Worm (Caenorhabditis elegans) whole organism, young adult: ENCODE results near the gene hrg-6.

Experiments used
- B0019.2 ChIP-seq: fragments of 200-800 bp; sonication (Bioruptor generic); conservative IDR thresholded peaks from 2 replicates; pipeline ENCODE4 v1.3.6; 2022; ENCODE audit warnings: missing genetic modification reagents, missing genetic modification characterization, missing compliant biosample characterization
- F10E7.11 ChIP-seq: sonication (generic microtip); optimal IDR thresholded peaks from 2 replicates; lab custom pipeline; 2017; ENCODE audit warnings: mild to moderate bottlenecking, missing genetic modification characterization, moderate library complexity, missing compliant biosample characterization
- F23B12.7 ChIP-seq: sonication (generic microtip); optimal IDR thresholded peaks from 2 replicates; lab custom pipeline; 2017; ENCODE audit warnings: missing genetic modification characterization, mild to moderate bottlenecking, missing compliant biosample characterization, antibody characterized with exemption, moderate library complexity; ENCODE audit not compliant: insufficient read depth
- F49E8.2 ChIP-seq: sonication (generic microtip); optimal IDR thresholded peaks from 3 replicates; lab custom pipeline; 2017; ENCODE audit warnings: missing genetic modification characterization, mild to moderate bottlenecking, missing compliant biosample characterization, antibody characterized with exemption, moderate library complexity; ENCODE audit not compliant: insufficient read depth
- F57A8.1 ChIP-seq: fragments of 200-800 bp; sonication (Bioruptor generic); optimal IDR thresholded peaks from 2 replicates; lab custom pipeline; 2018; ENCODE audit warnings: mild to moderate bottlenecking, missing genetic modification characterization, moderate library complexity, missing compliant biosample characterization
- K12H6.12 ChIP-seq: fragments of 200-800 bp; sonication (Bioruptor generic); optimal IDR thresholded peaks from 2 replicates; lab custom pipeline; 2018; ENCODE audit warnings: mild to moderate bottlenecking, missing genetic modification characterization, missing compliant biosample characterization
- Y53G8AR.9 ChIP-seq: fragments of 200-800 bp; sonication (Bioruptor generic); conservative IDR thresholded peaks from 2 replicates; pipeline ENCODE4 v1.3.6; 2022; ENCODE audit warnings: missing genetic modification reagents, missing genetic modification characterization, missing compliant biosample characterization
- Y56A3A.18 ChIP-seq: fragments of 200-800 bp; sonication (Bioruptor generic); IDR thresholded peaks from 2 replicates; pipeline ENCODE4 v1.3.6; 2022; ENCODE audit warnings: missing genetic modification reagents, missing genetic modification characterization, missing compliant biosample characterization
- Y79H2A.3 ChIP-seq: fragments of 200-800 bp; sonication (Bioruptor generic); conservative IDR thresholded peaks from 2 replicates; pipeline ENCODE4 v1.3.6; 2022; ENCODE audit warnings: missing genetic modification reagents, missing genetic modification characterization, missing compliant biosample characterization
- akir-1 ChIP-seq: fragments of 200-800 bp; sonication (Bioruptor generic); optimal IDR thresholded peaks from 2 replicates; lab custom pipeline; 2018; ENCODE audit warnings: mild to moderate bottlenecking, missing genetic modification characterization, moderate library complexity, missing compliant biosample characterization
- ama-1 ChIP-seq, 3 experiments: fragments of 150-350 bp in 1 of 3; sonication (generic microtip) in 2 of 3; optimal IDR thresholded peaks; 2 replicates each; lab custom pipeline; 2014 to 2018; ENCODE audit warnings: missing biosample characterization in 2 of 3, missing genetic modification characterization in 2 of 3, missing genetic modification reagents in 2 of 3
- attf-5 ChIP-seq: fragments of 200-800 bp; sonication (Bioruptor generic); optimal IDR thresholded peaks from 2 replicates; lab custom pipeline; 2018; ENCODE audit warnings: mild to moderate bottlenecking, missing genetic modification characterization, missing compliant biosample characterization
- attf-6 ChIP-seq: fragments of 200-800 bp; sonication (Bioruptor generic); IDR thresholded peaks from 2 replicates; pipeline ENCODE4 v1.3.6; 2022; ENCODE audit warnings: missing genetic modification reagents, missing genetic modification characterization, missing compliant biosample characterization
- ccch-3 ChIP-seq: fragments of 200-800 bp; sonication (Bioruptor generic); optimal IDR thresholded peaks from 2 replicates; lab custom pipeline; 2018; ENCODE audit warnings: mild to moderate bottlenecking, missing genetic modification characterization, missing compliant biosample characterization
- cebp-2 ChIP-seq: fragments of 200-800 bp; sonication (Bioruptor generic); IDR thresholded peaks from 2 replicates; pipeline ENCODE4 v1.3.6; 2022; ENCODE audit warnings: missing genetic modification characterization, missing compliant biosample characterization
- ceh-58 ChIP-seq: fragments of 200-800 bp; sonication (Bioruptor generic); IDR thresholded peaks from 2 replicates; pipeline ENCODE4 v1.3.6; 2022; ENCODE audit warnings: missing genetic modification characterization, missing compliant biosample characterization
- chd-7 ChIP-seq: sonication (generic microtip); optimal IDR thresholded peaks from 2 replicates; lab custom pipeline; 2016; ENCODE audit warnings: mild to moderate bottlenecking, missing genetic modification characterization, moderate library complexity, missing compliant biosample characterization
- die-1 ChIP-seq: sonication (generic microtip); optimal IDR thresholded peaks from 2 replicates; lab custom pipeline; 2016; ENCODE audit warnings: missing genotype, mild to moderate bottlenecking, missing genetic modification characterization, missing compliant biosample characterization
- dpff-1 ChIP-seq: sonication (generic microtip); optimal IDR thresholded peaks from 2 replicates; lab custom pipeline; 2017; ENCODE audit warnings: mild to moderate bottlenecking, missing genetic modification characterization, missing compliant biosample characterization
- ekl-4 ChIP-seq: fragments of 200-800 bp; sonication (Bioruptor generic); IDR thresholded peaks from 2 replicates; pipeline ENCODE4 v1.3.6; 2022; ENCODE audit warnings: missing genetic modification reagents, missing genetic modification characterization, missing compliant biosample characterization
- gei-17 ChIP-seq: fragments of 200-800 bp; sonication (Bioruptor generic); optimal IDR thresholded peaks from 2 replicates; lab custom pipeline; 2018; ENCODE audit warnings: mild to moderate bottlenecking, missing genetic modification characterization, missing compliant biosample characterization
- hmg-1.2 ChIP-seq: fragments of 200-800 bp; sonication (Bioruptor generic); IDR thresholded peaks from 2 replicates; pipeline ENCODE4 v1.3.6; 2022; ENCODE audit warnings: missing genetic modification reagents, missing genetic modification characterization, missing compliant biosample characterization
- hmg-20 ChIP-seq: fragments of 200-800 bp; sonication (Bioruptor generic); IDR thresholded peaks from 2 replicates; pipeline ENCODE4 v1.3.6; 2022; ENCODE audit warnings: missing genetic modification reagents, missing genetic modification characterization, missing compliant biosample characterization
- hrde-1 ChIP-seq: sonication (generic microtip); optimal IDR thresholded peaks from 2 replicates; lab custom pipeline; 2016; ENCODE audit warnings: missing genetic modification characterization, mild to moderate bottlenecking, missing compliant biosample characterization, moderate library complexity, missing genotype, missing genetic modification reagents, borderline replicate concordance
- let-607 ChIP-seq, 2 experiments: fragments of 200-800 bp in 1 of 2; sonication (Bioruptor generic) in 1 of 2; sonication (generic microtip) in 1 of 2; optimal IDR thresholded peaks; 2 replicates each; lab custom pipeline; 2016 to 2018; ENCODE audit warnings: mild to moderate bottlenecking in 2 of 2, missing compliant biosample characterization in 2 of 2, missing genetic modification characterization in 2 of 2, moderate library complexity in 2 of 2, missing genotype in 1 of 2
- lin-35 ChIP-seq, 3 experiments: fragments of 150-350 bp in 2 of 3; sonication (generic microtip) in 1 of 3; optimal IDR thresholded peaks; 2 replicates each; lab custom pipeline; 2014 to 2018; ENCODE audit warnings: missing biosample characterization in 3 of 3, missing genetic modification characterization in 3 of 3, missing genetic modification reagents in 3 of 3
- lin-54 ChIP-seq: fragments of 200-800 bp; sonication (Bioruptor generic); optimal IDR thresholded peaks from 2 replicates; lab custom pipeline; 2018; ENCODE audit warnings: mild to moderate bottlenecking, missing genetic modification characterization, missing compliant biosample characterization
- nfyb-1 ChIP-seq: fragments of 200-800 bp; sonication (Bioruptor generic); IDR thresholded peaks from 2 replicates; pipeline ENCODE4 v1.3.6; 2022; ENCODE audit warnings: missing genetic modification reagents, missing genetic modification characterization, missing compliant biosample characterization
- nhr-90 ChIP-seq: sonication (generic microtip); optimal IDR thresholded peaks from 2 replicates; lab custom pipeline; 2016; ENCODE audit warnings: missing genotype, mild to moderate bottlenecking, missing genetic modification characterization, missing compliant biosample characterization
- pbrm-1 ChIP-seq: fragments of 200-800 bp; sonication (Bioruptor generic); IDR thresholded peaks from 2 replicates; pipeline ENCODE4 v1.3.6; 2022; ENCODE audit warnings: missing genetic modification reagents, missing genetic modification characterization, missing compliant biosample characterization
- rec-8 ChIP-seq, 2 experiments: sonication (generic microtip); optimal IDR thresholded peaks; 2 replicates each; lab custom pipeline; 2016; ENCODE audit warnings: mild to moderate bottlenecking in 2 of 2, missing genetic modification characterization in 2 of 2, missing genetic modification reagents in 2 of 2, missing genotype in 2 of 2, missing biosample characterization in 1 of 2, missing compliant biosample characterization in 1 of 2, moderate library complexity in 1 of 2
- snpc-1.1 ChIP-seq: sonication (generic microtip); optimal IDR thresholded peaks from 2 replicates; lab custom pipeline; 2017; ENCODE audit warnings: missing genetic modification characterization, mild to moderate bottlenecking, missing compliant biosample characterization, antibody characterized with exemption, moderate library complexity, missing genotype, missing genetic modification reagents; ENCODE audit not compliant: insufficient read depth
- snpc-1.3 ChIP-seq: sonication (generic microtip); optimal IDR thresholded peaks from 2 replicates; lab custom pipeline; 2017; ENCODE audit warnings: missing genetic modification characterization, mild to moderate bottlenecking, missing compliant biosample characterization, antibody characterized with exemption, moderate library complexity, missing genotype, missing genetic modification reagents; ENCODE audit not compliant: insufficient read depth
- somi-1 ChIP-seq: fragments of 200-800 bp; sonication (Bioruptor generic); optimal IDR thresholded peaks from 2 replicates; lab custom pipeline; 2018; ENCODE audit warnings: mild to moderate bottlenecking, missing genetic modification characterization, missing compliant biosample characterization
- tlf-1 ChIP-seq: fragments of 200-800 bp; sonication (Bioruptor generic); optimal IDR thresholded peaks from 2 replicates; lab custom pipeline; 2018; ENCODE audit warnings: mild to moderate bottlenecking, missing genetic modification characterization, missing compliant biosample characterization
- unc-62 ChIP-seq: fragments of 150-350 bp; optimal IDR thresholded peaks from 2 replicates; lab custom pipeline; 2014; ENCODE audit warnings: missing biosample characterization, missing genetic modification reagents, missing genetic modification characterization
- xnd-1 ChIP-seq: sonication (generic microtip); optimal IDR thresholded peaks from 2 replicates; lab custom pipeline; 2016; ENCODE audit warnings: missing genotype, missing genetic modification reagents, missing genetic modification characterization, missing compliant biosample characterization
- zfh-2 ChIP-seq: fragments of 200-800 bp; sonication (Bioruptor generic); conservative IDR thresholded peaks from 2 replicates; pipeline ENCODE4 v1.3.6; 2022; ENCODE audit warnings: missing genetic modification reagents, missing genetic modification characterization, missing compliant biosample characterization
- ztf-22 ChIP-seq: fragments of 200-800 bp; sonication (Bioruptor generic); optimal IDR thresholded peaks from 2 replicates; lab custom pipeline; 2018; ENCODE audit warnings: mild to moderate bottlenecking, missing genetic modification characterization, moderate library complexity, missing compliant biosample characterization

hrg-6 gene

DNA sequence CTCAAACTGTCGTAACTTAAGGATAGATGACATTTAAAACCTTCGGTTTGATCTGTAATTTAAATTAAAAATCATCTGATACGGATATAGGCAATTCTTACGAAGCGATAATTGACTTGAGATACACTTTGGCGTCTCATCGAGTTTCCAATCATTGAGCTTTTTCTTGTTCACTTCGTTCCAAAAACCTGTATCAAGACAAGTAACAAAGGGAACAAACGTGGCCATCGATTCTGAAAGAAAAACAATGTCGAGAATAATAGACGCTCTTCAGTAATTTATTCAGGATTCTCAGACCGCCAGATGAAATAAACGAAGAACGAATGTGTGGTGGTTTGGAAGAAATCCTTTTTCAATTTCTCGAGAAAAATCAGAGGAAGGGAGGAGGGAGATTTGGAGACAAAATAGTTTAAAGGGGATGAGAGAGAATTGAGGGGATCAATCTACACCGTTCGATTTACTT lies 48.5 kb downstream of the hrg-6 start, which contains the start of gene atg-7 (continued):
- TF ChIP-seq nhr-90 (tag; lab: Kevin White, UChicago) (peak; percentile 7), ccch-3 (no peak), zfh-2 (no peak), akir-1 (GFP tag; lab: Kevin White, UChicago) (no peak), Y53G8AR.9 (peak; percentile 40; the same call in 1 of the 2 replicates), F57A8.1 (GFP tag; lab: Kevin White, UChicago) (no peak), unc-62 (GFP tag; lab: Kevin White, UChicago) (no peak), chd-7 (tag; lab: Kevin White, UChicago) (peak; percentile 43), hmg-20 (GFP tag; lab: Robert Waterston, UW) (peak; percentile 4; the same call in 1 of the 2 replicates), tlf-1 (GFP tag; lab: Kevin White, UChicago) (peak; percentile 70), hmg-1.2 (peak; percentile 34; the same call in 1 of the 2 replicates), F23B12.7 (tag; lab: Kevin White, UChicago) (no peak), lin-54 (GFP tag; lab: Kevin White, UChicago) (peak; percentile 43), ama-1 (optimal IDR thresholded peaks at IDR 0.05; lab: Kevin White, UChicago) (peak; percentile 92), ama-1 (GFP tag; optimal IDR thresholded peaks at IDR 0.05; lab: Kevin White, UChicago) (peak; percentile 31 to 64), attf-5 (GFP tag; lab: Kevin White, UChicago) (peak; percentile 15), pbrm-1 (GFP tag; lab: Robert Waterston, UW) (no peak), Y79H2A.3 (GFP tag; lab: Robert Waterston, UW) (no peak), xnd-1 (tag; lab: Kevin White, UChicago) (peak; percentile 28), somi-1 (GFP tag; lab: Kevin White, UChicago) (peak; percentile 12), let-607 (tag; optimal IDR thresholded peaks at IDR 0.05; lab: Kevin White, UChicago) (peak in 1 of 2 experiments; percentile 31), cebp-2 (GFP tag; lab: Robert Waterston, UW) (0 out of 2 replicates have a peak, but pooled peaks have one; percentile 29), lin-35 (GFP tag; optimal IDR thresholded peaks at IDR 0.05; lab: Kevin White, UChicago) (peak in 1 of 3 experiments; percentile 13), Y56A3A.18 (GFP tag; lab: Robert Waterston, UW) (0 out of 2 replicates have a peak, but pooled peaks have one; percentile 18), gei-17 (GFP tag; lab: Kevin White, UChicago) (peak; percentile 4), hrde-1 (tag; lab: Kevin White, UChicago) (peak; percentile 74), rec-8 (tag; optimal IDR thresholded peaks at IDR 0.05; lab: Kevin White, UChicago) (peak in 1 of 2 experiments; percentile 8), ceh-58 (no peak), nfyb-1 (GFP tag; lab: Robert Waterston, UW) (peak; percentile 63; the same call in 1 of the 2 replicates), F49E8.2 (tag; lab: Kevin White, UChicago) (peak; percentile 80), snpc-1.1 (tag; lab: Kevin White, UChicago) (no peak), attf-6 (peak; percentile 76; the same call in 1 of the 2 replicates), F10E7.11 (peak; percentile 60), ztf-22 (peak; percentile 35), die-1 (peak; percentile 20), dpff-1 (tag; lab: Kevin White, UChicago) (no peak), K12H6.12 (no peak), B0019.2 (GFP tag; lab: Robert Waterston, UW) (no peak), ekl-4 (GFP tag; lab: Robert Waterston, UW) (peak; percentile 78), snpc-1.3 (tag; lab: Kevin White, UChicago) (peak; percentile 1)
